Worm (Caenorhabditis elegans) whole organism, early embryonic: ENCODE measurements around the gene swsn-3.

Source experiments
- ama-1 ChIP-seq: fragments of 150-350 bp; optimal IDR thresholded peaks from 2 replicates; lab custom pipeline; 2014
- flt-1 ChIP-seq: fragments of 200-800 bp; sonication (Bioruptor generic); IDR thresholded peaks from 2 replicates; pipeline ENCODE4 v1.3.6; 2022; ENCODE audit warnings: missing genetic modification characterization, missing compliant biosample characterization
- tbx-11 ChIP-seq: fragments of 200-800 bp; sonication (Bioruptor generic); IDR thresholded peaks from 2 replicates; pipeline ENCODE4 v1.3.6; 2022; ENCODE audit warnings: missing genetic modification characterization, missing compliant biosample characterization

DNA sequence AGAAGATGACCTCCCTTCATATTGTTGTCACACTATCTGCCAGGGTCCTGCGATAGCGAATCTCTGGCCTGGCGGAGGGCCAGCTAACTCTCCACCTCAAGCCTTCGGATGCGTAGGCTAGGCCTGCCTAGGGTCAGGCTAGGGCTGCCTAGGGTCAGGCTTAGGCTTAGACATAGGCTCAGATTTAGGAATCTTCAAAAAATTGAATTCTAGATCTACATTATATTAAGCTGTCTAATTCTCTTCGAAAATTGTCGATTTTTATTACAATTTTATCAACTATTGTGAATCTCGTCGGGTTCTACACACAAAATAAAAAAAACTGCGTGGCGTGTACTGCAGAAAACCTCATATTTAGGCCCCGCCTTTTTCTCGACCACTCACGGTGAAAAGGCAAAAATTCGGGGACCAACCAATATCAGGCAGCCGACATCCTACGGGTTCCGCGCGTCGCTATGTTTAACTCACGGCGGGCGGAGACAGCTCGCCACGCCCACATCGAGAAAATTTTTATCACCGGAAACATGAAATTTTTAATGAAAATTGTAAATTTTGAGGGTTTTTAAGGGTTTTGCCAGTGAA is 27.1 kb upstream of the swsn-3 start:
- TF ChIP-seq ama-1 (lab: Kevin White, UChicago) (no peak), flt-1 (GFP tag; lab: Robert Waterston, UW) (no peak), tbx-11 (GFP tag; lab: Robert Waterston, UW) (no peak)
